Worm (Caenorhabditis elegans) whole organism, late embryonic: ENCODE results near the gene T09A5.14.

ENCODE experiments used
- F13H6.1 ChIP-seq: sonication (generic microtip); optimal IDR thresholded peaks from 2 replicates; lab custom pipeline; 2016; ENCODE audit warnings: missing genetic modification characterization, missing compliant biosample characterization
- K02D7.2 ChIP-seq: sonication (generic microtip); optimal IDR thresholded peaks from 2 replicates; lab custom pipeline; 2017; ENCODE audit warnings: mild to moderate bottlenecking, missing genetic modification characterization, missing compliant biosample characterization
- Y22D7AL.16 ChIP-seq: sonication (generic microtip); optimal IDR thresholded peaks from 2 replicates; lab custom pipeline; 2016; ENCODE audit warnings: missing genetic modification characterization, missing compliant biosample characterization
- ahr-1 ChIP-seq: sonication (generic microtip); optimal IDR thresholded peaks from 2 replicates; lab custom pipeline; 2016; ENCODE audit warnings: missing genetic modification characterization, missing compliant biosample characterization
- ama-1 ChIP-seq: fragments of 150-350 bp; optimal IDR thresholded peaks from 2 replicates; lab custom pipeline; 2014
- ceh-19 ChIP-seq: fragments of 200-800 bp; sonication (Bioruptor generic); optimal IDR thresholded peaks from 2 replicates; lab custom pipeline; 2018; ENCODE audit warnings: mild to moderate bottlenecking, missing genetic modification characterization, missing compliant biosample characterization
- ceh-2 ChIP-seq: sonication (generic microtip); optimal IDR thresholded peaks from 2 replicates; lab custom pipeline; 2016; ENCODE audit warnings: missing genotype, missing genetic modification characterization, missing compliant biosample characterization
- ceh-30 ChIP-seq: fragments of 150-350 bp; optimal IDR thresholded peaks from 2 replicates; lab custom pipeline; 2014; ENCODE audit warnings: missing biosample characterization, missing genetic modification characterization
- ceh-31 ChIP-seq: sonication (generic microtip); optimal IDR thresholded peaks from 2 replicates; lab custom pipeline; 2016; ENCODE audit warnings: missing genetic modification characterization, missing compliant biosample characterization
- ceh-34 ChIP-seq: sonication (generic microtip); optimal IDR thresholded peaks from 2 replicates; lab custom pipeline; 2016; ENCODE audit warnings: mild to moderate bottlenecking, missing genetic modification characterization, missing compliant biosample characterization
- ceh-48 ChIP-seq: sonication (generic microtip); optimal IDR thresholded peaks from 2 replicates; lab custom pipeline; 2016; ENCODE audit warnings: missing genetic modification characterization, inconsistent platforms, missing compliant biosample characterization
- ceh-6 ChIP-seq: fragments of 200-800 bp; sonication (Bioruptor generic); optimal IDR thresholded peaks from 2 replicates; lab custom pipeline; 2018; ENCODE audit warnings: mild to moderate bottlenecking, missing genetic modification characterization, missing compliant biosample characterization
- elt-2 ChIP-seq: sonication (generic microtip); optimal IDR thresholded peaks from 2 replicates; lab custom pipeline; 2016; ENCODE audit warnings: missing genetic modification reagents, missing genetic modification characterization, missing compliant biosample characterization
- eyg-1 ChIP-seq: sonication (generic microtip); optimal IDR thresholded peaks from 2 replicates; lab custom pipeline; 2016; ENCODE audit warnings: missing genotype, missing genetic modification characterization, missing compliant biosample characterization
- fax-1 ChIP-seq: sonication (generic microtip); optimal IDR thresholded peaks from 2 replicates; lab custom pipeline; 2016; ENCODE audit warnings: missing genotype, missing genetic modification characterization, missing compliant biosample characterization
- fkh-10 ChIP-seq: fragments of 150-350 bp; optimal IDR thresholded peaks from 2 replicates; lab custom pipeline; 2014; ENCODE audit warnings: missing biosample characterization, missing genetic modification reagents, missing genetic modification characterization
- hlh-15 ChIP-seq: sonication (generic microtip); optimal IDR thresholded peaks from 2 replicates; lab custom pipeline; 2016; ENCODE audit warnings: missing genetic modification characterization, missing compliant biosample characterization
- hlh-30 ChIP-seq: sonication (generic microtip); optimal IDR thresholded peaks from 2 replicates; lab custom pipeline; 2017; ENCODE audit warnings: antibody characterized with exemption, missing genetic modification characterization, missing compliant biosample characterization; ENCODE audit not compliant: insufficient read depth
- hlh-6 ChIP-seq: sonication (generic microtip); optimal IDR thresholded peaks from 2 replicates; lab custom pipeline; 2016; ENCODE audit warnings: missing genotype, missing genetic modification characterization, missing compliant biosample characterization
- hlh-8 ChIP-seq: sonication (generic microtip); optimal IDR thresholded peaks from 2 replicates; lab custom pipeline; 2016; ENCODE audit warnings: missing genotype, missing genetic modification characterization, missing compliant biosample characterization
- lin-11 ChIP-seq: fragments of 200-800 bp; sonication (Bioruptor generic); optimal IDR thresholded peaks from 2 replicates; lab custom pipeline; 2018; ENCODE audit warnings: mild to moderate bottlenecking, missing genetic modification characterization, missing compliant biosample characterization
- madf-2 ChIP-seq: sonication (generic microtip); optimal IDR thresholded peaks from 2 replicates; lab custom pipeline; 2017; ENCODE audit warnings: missing genetic modification characterization, missing compliant biosample characterization
- nhr-232 ChIP-seq: sonication (generic microtip); optimal IDR thresholded peaks from 2 replicates; lab custom pipeline; 2016; ENCODE audit warnings: missing genetic modification characterization, missing compliant biosample characterization
- odd-2 ChIP-seq: sonication (generic microtip); optimal IDR thresholded peaks from 2 replicates; lab custom pipeline; 2017; ENCODE audit warnings: antibody characterized with exemption, mild to moderate bottlenecking, missing genetic modification characterization, missing compliant biosample characterization
- pag-3 ChIP-seq: sonication (generic microtip); optimal IDR thresholded peaks from 2 replicates; lab custom pipeline; 2016; ENCODE audit warnings: missing compliant biosample characterization, missing genetic modification characterization, borderline replicate concordance
- pat-9 ChIP-seq: fragments of 200-800 bp; sonication (Bioruptor generic); optimal IDR thresholded peaks from 2 replicates; lab custom pipeline; 2018; ENCODE audit warnings: mild to moderate bottlenecking, missing genetic modification characterization, moderate library complexity, missing compliant biosample characterization
- pros-1 ChIP-seq: fragments of 150-350 bp; optimal IDR thresholded peaks from 2 replicates; lab custom pipeline; 2014; ENCODE audit warnings: missing biosample characterization, missing genetic modification reagents, missing genetic modification characterization
- ref-2 ChIP-seq: sonication (generic microtip); optimal IDR thresholded peaks from 2 replicates; lab custom pipeline; 2016; ENCODE audit warnings: missing genetic modification characterization, missing compliant biosample characterization
- sdc-2 ChIP-seq: sonication (generic microtip); optimal IDR thresholded peaks from 2 replicates; lab custom pipeline; 2016; ENCODE audit warnings: missing genotype, missing genetic modification characterization, missing compliant biosample characterization
- sox-2 ChIP-seq: fragments of 200-800 bp; sonication (Bioruptor generic); IDR thresholded peaks from 2 replicates; pipeline ENCODE4 v1.3.6; 2022; ENCODE audit warnings: missing genetic modification reagents, missing genetic modification characterization, missing compliant biosample characterization
- syd-9 ChIP-seq: sonication (generic microtip); optimal IDR thresholded peaks from 2 replicates; lab custom pipeline; 2016; ENCODE audit warnings: mild to moderate bottlenecking, missing genetic modification characterization, moderate library complexity, missing compliant biosample characterization
- tbx-2 ChIP-seq: sonication (generic microtip); optimal IDR thresholded peaks from 2 replicates; lab custom pipeline; 2016; ENCODE audit warnings: missing genetic modification characterization, missing compliant biosample characterization
- unc-3 ChIP-seq, 2 experiments: fragments of 200-800 bp in 1 of 2; sonication (Bioruptor generic) in 1 of 2; sonication (generic microtip) in 1 of 2; conservative IDR thresholded peaks in 1 of 2; optimal IDR thresholded peaks in 1 of 2; 2 replicates each; pipeline versions ENCODE4 v1.3.6 to Lab custom; 2016 to 2022; ENCODE audit warnings: missing compliant biosample characterization in 2 of 2, missing genetic modification characterization in 2 of 2, missing genetic modification reagents in 1 of 2
- unc-55 ChIP-seq: sonication (generic microtip); optimal IDR thresholded peaks from 2 replicates; lab custom pipeline; 2017; ENCODE audit warnings: missing biosample characterization, missing genetic modification reagents, missing genetic modification characterization
- unc-86 ChIP-seq: sonication (generic microtip); optimal IDR thresholded peaks from 2 replicates; lab custom pipeline; 2016; ENCODE audit warnings: missing genetic modification characterization, missing compliant biosample characterization

T09A5.14 gene

ce11 chrII:7810869-7811543 is 21.1 kb upstream of the T09A5.14 start, which contains the start of gene cki-1:
cki-1 (plus strand) TSS chrII:7811240.
- peak; percentile 14 for TF ChIP-seq F13H6.1 (tag; lab: Kevin White, UChicago)
- TF ChIP-seq elt-2 (tag; lab: Kevin White, UChicago) = peak; percentile 16
- no peak for TF ChIP-seq fkh-10
- TF ChIP-seq syd-9 (tag; lab: Kevin White, UChicago) = peak; percentile 52
- TF ChIP-seq ref-2 (tag; lab: Kevin White, UChicago) = peak; percentile 15
- peak; percentile 7 for TF ChIP-seq ceh-6 (GFP tag; lab: Kevin White, UChicago)
- peak; percentile 80 for TF ChIP-seq ceh-19 (GFP tag; lab: Kevin White, UChicago)
- TF ChIP-seq ama-1 = peak; percentile 61
- peak; percentile 22 for TF ChIP-seq nhr-232
- peak; percentile 52 for TF ChIP-seq sdc-2 (tag; lab: Kevin White, UChicago)
- no peak for TF ChIP-seq unc-86 (tag; lab: Kevin White, UChicago)
- TF ChIP-seq hlh-30 = peak; percentile 74
- TF ChIP-seq K02D7.2 (tag; lab: Kevin White, UChicago) = no peak
- no peak for TF ChIP-seq lin-11
- peak; percentile 55 for TF ChIP-seq ceh-2 (tag; lab: Kevin White, UChicago)
- TF ChIP-seq ahr-1 (tag; lab: Kevin White, UChicago) = no peak
- TF ChIP-seq ceh-34 (tag; lab: Kevin White, UChicago) = peak; percentile 95
- peak; percentile 63 for TF ChIP-seq hlh-6
- peak; percentile 36 for TF ChIP-seq tbx-2 (tag; lab: Kevin White, UChicago)
- TF ChIP-seq ceh-31 (tag; lab: Kevin White, UChicago) = peak; percentile 48
- no peak for TF ChIP-seq madf-2 (tag; lab: Kevin White, UChicago)

ce11 chrII:7812332-7812731 is 19.8 kb upstream of the T09A5.14 start:
- TF ChIP-seq elt-2 (tag; lab: Kevin White, UChicago) (peak; percentile 46), sdc-2 (tag; lab: Kevin White, UChicago) (peak; percentile 15), fax-1 (tag; lab: Kevin White, UChicago) (no peak), Y22D7AL.16 (tag; lab: Kevin White, UChicago) (no peak), ama-1 (peak; percentile 39), unc-55 (GFP tag; lab: Kevin White, UChicago) (peak; percentile 1)

ce11 chrII:7813237-7813636 is 18.9 kb upstream of the T09A5.14 start:
- TF ChIP-seq ceh-31 (tag; lab: Kevin White, UChicago) (peak; percentile 27), pag-3 (tag; lab: Kevin White, UChicago) (no peak)

- TF ChIP-seq sox-2 (GFP tag; lab: Robert Waterston, UW) (no peak), ceh-30 (tag; lab: Kevin White, UChicago) (no peak), fkh-10 (no peak), hlh-15 (tag; lab: Kevin White, UChicago) (no peak), pat-9 (no peak), madf-2 (tag; lab: Kevin White, UChicago) (no peak), ceh-34 (tag; lab: Kevin White, UChicago) (no peak), hlh-8 (tag; lab: Kevin White, UChicago) (no peak), unc-86 (tag; lab: Kevin White, UChicago) (no peak), pros-1 (tag; lab: Kevin White, UChicago) (no peak), odd-2 (tag; lab: Kevin White, UChicago) (no peak), unc-3 (GFP tag; conservative IDR thresholded peaks at IDR 0.05; lab: Robert Waterston, UW) (no peak), unc-3 (tag; optimal IDR thresholded peaks at IDR 0.05; lab: Kevin White, UChicago) (no peak), eyg-1 (no peak), pag-3 (tag; lab: Kevin White, UChicago) (no peak), ceh-48 (tag; lab: Kevin White, UChicago) (no peak), K02D7.2 (tag; lab: Kevin White, UChicago) (no peak)
- TF ChIP-seq, all 69 proteins: peak for 0
Observed at ce11 chrII:7813645-7814044, 18.5 kb upstream of the T09A5.14 start.
